Fruit fly (Drosophila melanogaster) whole organism, embryonic: ENCODE results near the gene CG34398.

ENCODE experiments used
- Asciz ChIP-seq: fragments of 200-800 bp; sonication (Bioruptor generic); optimal IDR thresholded peaks from 2 replicates; lab custom pipeline; 2017; ENCODE audit warnings: missing biosample characterization, mild to moderate bottlenecking, missing genetic modification characterization, missing genetic modification reagents
- BEAF-32 ChIP-seq: fragments of 200-800 bp; sonication (Bioruptor generic); optimal IDR thresholded peaks from 3 replicates; lab custom pipeline; 2017; ENCODE audit warnings: missing biosample characterization, missing genetic modification characterization, mild to moderate bottlenecking, moderate library complexity, missing genetic modification reagents
- Bgb ChIP-seq: fragments of 200-800 bp; sonication (Bioruptor generic); IDR thresholded peaks from 2 replicates; pipeline ENCODE4 v1.3.6; 2022; ENCODE audit warnings: missing biosample characterization, missing genetic modification characterization; ENCODE audit not compliant: partially characterized antibody
- Blimp-1 ChIP-seq: fragments of 200-800 bp; sonication (Bioruptor generic); optimal IDR thresholded peaks from 3 replicates; lab custom pipeline; 2018; ENCODE audit warnings: missing biosample characterization, missing genetic modification characterization, mild to moderate bottlenecking, moderate library complexity, missing genetic modification reagents
- CG1024 ChIP-seq: fragments of 200-800 bp; sonication (Bioruptor generic); IDR thresholded peaks from 2 replicates; pipeline ENCODE4 v1.3.6; 2022; ENCODE audit warnings: missing biosample characterization, missing genetic modification characterization
- CG11695 ChIP-seq: fragments of 200-800 bp; sonication (Bioruptor generic); IDR thresholded peaks from 3 replicates; pipeline ENCODE4 v1.3.6; 2022; ENCODE audit warnings: missing biosample characterization, missing genetic modification characterization
- CG11696 ChIP-seq: fragments of 200-800 bp; sonication (Bioruptor generic); IDR thresholded peaks from 2 replicates; pipeline ENCODE4 v1.3.6; 2022; ENCODE audit warnings: missing biosample characterization, missing genetic modification characterization
- CG11723 ChIP-seq: fragments of 200-800 bp; sonication (Bioruptor generic); optimal IDR thresholded peaks from 2 replicates; lab custom pipeline; 2017; ENCODE audit warnings: missing biosample characterization, mild to moderate bottlenecking, missing genetic modification characterization
- CG12769 ChIP-seq: fragments of 200-800 bp; sonication (Bioruptor generic); optimal IDR thresholded peaks from 2 replicates; lab custom pipeline; 2019; ENCODE audit warnings: missing biosample characterization, mild to moderate bottlenecking, missing genetic modification characterization, moderate library complexity
- CG13287 ChIP-seq: fragments of 200-800 bp; sonication (Bioruptor generic); IDR thresholded peaks from 2 replicates; pipeline ENCODE4 v1.3.6; 2022; ENCODE audit warnings: missing biosample characterization, missing genetic modification characterization; ENCODE audit not compliant: partially characterized antibody
- CG15011 ChIP-seq: fragments of 200-800 bp; sonication (Bioruptor generic); optimal IDR thresholded peaks from 3 replicates; lab custom pipeline; 2018; ENCODE audit warnings: missing biosample characterization, mild to moderate bottlenecking, missing genetic modification characterization
- CG15696 ChIP-seq: fragments of 200-800 bp; sonication (Bioruptor generic); optimal IDR thresholded peaks from 2 replicates; lab custom pipeline; 2019; ENCODE audit warnings: missing biosample characterization, mild to moderate bottlenecking, missing genetic modification characterization, moderate library complexity
- CG16815 ChIP-seq: fragments of 200-800 bp; sonication (Bioruptor generic); optimal IDR thresholded peaks from 3 replicates; lab custom pipeline; 2017; ENCODE audit warnings: missing biosample characterization, mild to moderate bottlenecking, missing genetic modification characterization
- CG17328 ChIP-seq: fragments of 200-800 bp; sonication (Bioruptor generic); IDR thresholded peaks from 2 replicates; pipeline ENCODE4 v1.3.6; 2022; ENCODE audit warnings: missing biosample characterization, missing genetic modification characterization
- CG17802 ChIP-seq: fragments of 200-800 bp; sonication (Bioruptor generic); optimal IDR thresholded peaks from 2 replicates; lab custom pipeline; 2018; ENCODE audit warnings: missing biosample characterization, mild to moderate bottlenecking, missing genetic modification characterization, moderate library complexity
- CG1792 ChIP-seq: fragments of 200-800 bp; sonication (Bioruptor generic); optimal IDR thresholded peaks from 2 replicates; lab custom pipeline; 2016; ENCODE audit warnings: missing biosample characterization, missing genetic modification characterization
- CG18619 ChIP-seq: fragments of 200-800 bp; sonication (Bioruptor generic); optimal IDR thresholded peaks from 3 replicates; lab custom pipeline; 2017; ENCODE audit warnings: missing biosample characterization, mild to moderate bottlenecking, missing genetic modification characterization
- CG2712 ChIP-seq: fragments of 200-800 bp; optimal IDR thresholded peaks from 3 replicates; lab custom pipeline; 2019; ENCODE audit warnings: missing biosample characterization, mild to moderate bottlenecking, missing genetic modification characterization, moderate library complexity
- CG31365 ChIP-seq: fragments of 200-800 bp; sonication (Bioruptor generic); optimal IDR thresholded peaks from 2 replicates; lab custom pipeline; 2018; ENCODE audit warnings: missing biosample characterization, mild to moderate bottlenecking, missing genetic modification characterization
- CG3407 ChIP-seq: fragments of 200-800 bp; sonication (Bioruptor generic); optimal IDR thresholded peaks from 2 replicates; lab custom pipeline; 2018; ENCODE audit warnings: missing biosample characterization, mild to moderate bottlenecking, missing genetic modification characterization
- CG4404 ChIP-seq: fragments of 200-800 bp; sonication (Bioruptor generic); IDR thresholded peaks from 2 replicates; pipeline ENCODE4 v1.3.6; 2022; ENCODE audit warnings: missing biosample characterization, missing genetic modification characterization
- CG4820 ChIP-seq: fragments of 200-800 bp; sonication (Bioruptor generic); optimal IDR thresholded peaks from 3 replicates; lab custom pipeline; 2016; ENCODE audit warnings: missing biosample characterization, missing genetic modification characterization
- CG6272 ChIP-seq: fragments of 200-800 bp; sonication (Bioruptor generic); IDR thresholded peaks from 2 replicates; pipeline ENCODE4 v1.3.6; 2022; ENCODE audit warnings: missing biosample characterization, missing genetic modification characterization
- CG7786 ChIP-seq: fragments of 200-800 bp; sonication (Bioruptor generic); optimal IDR thresholded peaks from 2 replicates; lab custom pipeline; 2016; ENCODE audit warnings: missing biosample characterization, missing genetic modification characterization
- CG7928 ChIP-seq: fragments of 200-800 bp; sonication (Bioruptor generic); optimal IDR thresholded peaks from 2 replicates; lab custom pipeline; 2017; ENCODE audit warnings: missing biosample characterization, mild to moderate bottlenecking, missing genetic modification characterization
- CG7987 ChIP-seq: fragments of 200-800 bp; sonication (Bioruptor generic); optimal IDR thresholded peaks from 2 replicates; lab custom pipeline; 2018; ENCODE audit warnings: missing biosample characterization, mild to moderate bottlenecking, missing genetic modification characterization, moderate library complexity
- CG8089 ChIP-seq: fragments of 200-800 bp; sonication (Bioruptor generic); optimal IDR thresholded peaks from 3 replicates; lab custom pipeline; 2016; ENCODE audit warnings: missing biosample characterization, missing genetic modification characterization
- Dbx ChIP-seq: fragments of 200-800 bp; sonication (Bioruptor generic); IDR thresholded peaks from 3 replicates; pipeline ENCODE4 v1.3.6; 2022; ENCODE audit warnings: missing biosample characterization, missing genetic modification characterization
- Dek ChIP-seq: fragments of 200-800 bp; sonication (Bioruptor generic); optimal IDR thresholded peaks from 3 replicates; lab custom pipeline; 2019; ENCODE audit warnings: missing biosample characterization, mild to moderate bottlenecking, missing genetic modification characterization, moderate library complexity
- Kr ChIP-seq: fragments of 200-800 bp; sonication (Bioruptor generic); optimal IDR thresholded peaks from 2 replicates; lab custom pipeline; 2017; ENCODE audit warnings: missing biosample characterization, mild to moderate bottlenecking, missing genetic modification characterization
- Mes4 ChIP-seq: fragments of 200-800 bp; sonication (Bioruptor generic); optimal IDR thresholded peaks from 2 replicates; lab custom pipeline; 2016; ENCODE audit warnings: missing biosample characterization, missing genetic modification characterization
- Trl ChIP-seq, 3 experiments: fragments of >200 bp in 2 of 3; fragments of 200-800 bp in 1 of 3; sonication (Bioruptor generic) in 1 of 3; optimal IDR thresholded peaks; 2 replicates in 1 of 3; 3 replicates in 2 of 3; lab custom pipeline; 2016 to 2017; ENCODE audit warnings: missing biosample characterization in 1 of 3, missing genetic modification characterization in 1 of 3
- Xrp1 ChIP-seq: fragments of 200-800 bp; sonication (Bioruptor generic); IDR thresholded peaks from 2 replicates; pipeline ENCODE4 v1.3.6; 2022; ENCODE audit warnings: missing biosample characterization, missing genetic modification characterization
- ap ChIP-seq: fragments of 200-800 bp; sonication (Bioruptor generic); IDR thresholded peaks from 2 replicates; pipeline ENCODE4 v1.3.6; 2022; ENCODE audit warnings: missing biosample characterization, missing genetic modification characterization
- ase ChIP-seq: fragments of 200-800 bp; sonication (Bioruptor generic); IDR thresholded peaks from 3 replicates; pipeline ENCODE4 v1.3.6; 2022; ENCODE audit warnings: missing biosample characterization, missing genetic modification characterization
- bab2 ChIP-seq: fragments of 200-800 bp; sonication (Bioruptor generic); optimal IDR thresholded peaks from 2 replicates; lab custom pipeline; 2016; ENCODE audit warnings: missing biosample characterization, missing genetic modification characterization
- ci ChIP-seq: fragments of 200-800 bp; sonication (Bioruptor generic); IDR thresholded peaks from 3 replicates; pipeline ENCODE4 v1.3.6; 2022; ENCODE audit warnings: missing biosample characterization, missing genetic modification characterization
- fd96Cb ChIP-seq: fragments of 200-800 bp; sonication (Bioruptor generic); optimal IDR thresholded peaks from 2 replicates; lab custom pipeline; 2018; ENCODE audit warnings: missing biosample characterization, mild to moderate bottlenecking, missing genetic modification characterization, moderate library complexity
- gcm ChIP-seq: fragments of 200-800 bp; sonication (Bioruptor generic); optimal IDR thresholded peaks from 2 replicates; lab custom pipeline; 2019; ENCODE audit warnings: missing biosample characterization, mild to moderate bottlenecking, missing genetic modification characterization, moderate library complexity
- hth ChIP-seq: fragments of >200 bp; optimal IDR thresholded peaks from 2 replicates; lab custom pipeline; 2017; ENCODE audit warnings: inconsistent platforms
- inv ChIP-seq: fragments of 200-800 bp; sonication (Bioruptor generic); IDR thresholded peaks from 2 replicates; pipeline ENCODE4 v1.3.6; 2022; ENCODE audit warnings: missing biosample characterization, missing genetic modification characterization; ENCODE audit not compliant: partially characterized antibody
- mam ChIP-seq: fragments of 200-800 bp; sonication (Bioruptor generic); optimal IDR thresholded peaks from 3 replicates; lab custom pipeline; 2016; ENCODE audit warnings: missing biosample characterization, missing genetic modification characterization
- scrt ChIP-seq: fragments of 200-800 bp; sonication (Bioruptor generic); optimal IDR thresholded peaks from 2 replicates; lab custom pipeline; 2018; ENCODE audit warnings: missing biosample characterization, mild to moderate bottlenecking, missing genetic modification characterization, moderate library complexity
- sima ChIP-seq: fragments of 200-800 bp; sonication (Bioruptor generic); optimal IDR thresholded peaks from 2 replicates; lab custom pipeline; 2016; ENCODE audit warnings: missing biosample characterization, missing genetic modification characterization
- sr ChIP-seq: fragments of 200-800 bp; sonication (Bioruptor generic); IDR thresholded peaks from 3 replicates; pipeline ENCODE4 v1.3.6; 2022; ENCODE audit warnings: missing biosample characterization, missing genetic modification characterization
- wdn ChIP-seq: fragments of 200-800 bp; sonication (Bioruptor generic); IDR thresholded peaks from 2 replicates; pipeline ENCODE4 v1.3.6; 2022; ENCODE audit warnings: missing biosample characterization, missing genetic modification characterization

Gene CG34398

DNA sequence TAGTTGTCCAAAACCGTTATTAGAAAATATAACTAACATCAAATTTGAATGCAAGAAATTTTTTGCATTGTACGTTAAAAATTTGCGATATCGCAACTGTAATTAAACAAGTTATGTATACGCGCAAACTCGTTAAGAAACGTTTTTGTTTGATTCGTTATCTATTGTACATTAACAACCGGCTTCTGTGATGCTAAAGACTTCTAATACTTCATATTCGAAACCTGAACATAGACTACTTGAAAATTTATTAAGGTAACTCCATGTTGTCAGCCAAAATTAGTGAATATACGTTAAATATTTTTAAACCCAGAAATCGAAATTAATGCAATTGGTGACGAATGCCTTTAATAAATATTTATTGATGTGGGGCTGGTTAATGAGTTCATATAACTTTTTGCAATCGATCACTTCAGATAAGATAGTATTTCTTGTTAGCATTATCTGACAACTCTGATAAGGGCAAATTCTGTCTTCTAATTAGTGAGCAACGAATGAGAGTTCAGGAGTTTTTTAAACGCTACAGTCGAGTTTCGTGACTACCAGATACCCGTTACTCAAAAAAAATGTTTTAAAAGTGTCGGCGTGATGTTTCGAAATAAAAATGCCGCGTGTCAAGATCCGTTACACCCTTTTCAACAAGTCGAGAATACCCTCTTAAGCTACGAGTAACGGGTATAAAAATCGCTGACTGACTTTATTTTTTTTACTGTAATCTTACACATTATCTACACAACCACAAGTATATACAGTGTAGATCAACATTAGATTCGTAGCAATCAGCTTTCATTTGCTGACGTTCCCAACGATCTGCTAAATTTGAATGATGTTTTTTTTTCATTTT, 53.8 kb downstream of the CG34398 start (continued):
- TF ChIP-seq CG17802 (tag; lab: Kevin White, UChicago) (no peak), bab2 (GFP tag; lab: Kevin White, UChicago) (peak; percentile 40), CG7928 (GFP tag; lab: Kevin White, UChicago) (no peak), ci (GFP tag; lab: Robert Waterston, UW) (peak; percentile 68), CG11723 (GFP tag; lab: Kevin White, UChicago) (peak; percentile 11), CG7987 (no peak), ase (GFP tag; lab: Robert Waterston, UW) (peak; percentile 46; the same call in 1 of the 3 replicates), CG1024 (no peak), CG7786 (GFP tag; lab: Kevin White, UChicago) (peak; percentile 68), ap (GFP tag; lab: Robert Waterston, UW) (no peak), CG11695 (GFP tag; lab: Robert Waterston, UW) (0 out of 3 replicates have a peak, but pooled peaks have one; percentile 33), CG6272 (GFP tag; lab: Robert Waterston, UW) (peak; percentile 33; the same call in 1 of the 2 replicates)

DNA sequence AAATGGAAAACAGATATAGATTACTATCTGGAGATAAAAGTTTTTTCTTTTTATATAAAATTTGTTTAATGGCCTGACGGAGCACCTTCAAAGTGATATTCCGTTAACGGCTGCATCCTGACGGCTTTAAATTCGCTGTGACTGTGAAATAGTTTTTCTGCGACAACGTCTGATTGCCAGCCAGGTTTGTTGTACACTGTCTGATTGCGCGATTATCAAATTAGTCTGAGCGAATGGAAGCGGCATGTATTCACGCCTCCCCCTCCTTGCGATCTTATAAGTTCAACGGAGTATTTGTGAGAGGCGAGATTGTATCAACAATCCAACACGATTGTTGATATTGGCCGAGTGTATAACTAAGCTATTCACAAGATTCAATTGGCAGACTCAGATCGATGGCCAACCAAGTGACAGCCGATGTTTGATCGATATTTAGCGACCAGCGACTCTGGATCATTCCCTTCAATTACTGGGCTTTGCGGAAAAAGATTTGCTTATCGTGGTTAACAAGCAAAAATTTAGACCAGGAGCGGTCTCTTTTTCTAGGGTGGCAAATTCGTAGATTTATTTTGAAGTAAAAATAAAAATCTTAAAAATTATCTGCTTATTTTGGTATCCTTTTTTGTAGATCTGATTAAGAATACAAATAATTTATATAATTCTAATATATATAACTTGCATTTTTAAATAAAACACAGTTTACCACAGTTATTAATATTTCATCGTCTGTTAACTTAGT, 57.2 kb downstream of the CG34398 start:
- no peak for TF ChIP-seq CG17328 (GFP tag; lab: Robert Waterston, UW)
- no peak for TF ChIP-seq gcm (GFP tag; lab: Kevin White, UChicago)
- TF ChIP-seq CG8089 (GFP tag; lab: Kevin White, UChicago): no peak
- TF ChIP-seq fd96Cb: no peak
- TF ChIP-seq hth: no peak
- no peak for TF ChIP-seq CG31365
- peak; percentile 21; the same call in 1 of the 3 replicates for TF ChIP-seq Dbx
- TF ChIP-seq CG12769: peak; percentile 40
- TF ChIP-seq Kr (GFP tag; lab: Kevin White, UChicago): no peak
- TF ChIP-seq CG16815 (GFP tag; lab: Kevin White, UChicago): no peak
- TF ChIP-seq CG4404: no peak
- TF ChIP-seq CG13287 (GFP tag; lab: Robert Waterston, UW): no peak
- TF ChIP-seq Xrp1 (GFP tag; lab: Robert Waterston, UW): no peak
- no peak for TF ChIP-seq CG1792 (GFP tag; lab: Kevin White, UChicago)
- TF ChIP-seq CG18619: no peak
- TF ChIP-seq sima (GFP tag; lab: Kevin White, UChicago): no peak
- TF ChIP-seq BEAF-32 (GFP tag; lab: Kevin White, UChicago): no peak
- TF ChIP-seq scrt (GFP tag; lab: Kevin White, UChicago): no peak
- TF ChIP-seq Asciz (GFP tag; lab: Kevin White, UChicago): no peak
- no peak for TF ChIP-seq Trl (optimal IDR thresholded peaks at IDR 0.05; lab: Kevin White, UChicago)
- no peak for TF ChIP-seq Trl (GFP tag; optimal IDR thresholded peaks at IDR 0.05; lab: Kevin White, UChicago)
- no peak for TF ChIP-seq sr (GFP tag; lab: Robert Waterston, UW)
- TF ChIP-seq Mes4: no peak
- TF ChIP-seq inv (GFP tag; lab: Robert Waterston, UW): no peak
- TF ChIP-seq wdn (GFP tag; lab: Robert Waterston, UW): peak; percentile 19; the same call in 1 of the 2 replicates
- no peak for TF ChIP-seq CG4820 (GFP tag; lab: Kevin White, UChicago)
- no peak for TF ChIP-seq CG11696
- TF ChIP-seq mam (GFP tag; lab: Kevin White, UChicago): no peak
- TF ChIP-seq Bgb (GFP tag; lab: Robert Waterston, UW): no peak
- no peak for TF ChIP-seq CG15011 (GFP tag; lab: Kevin White, UChicago)
- TF ChIP-seq Dek: peak; percentile 31
- TF ChIP-seq CG3407 (GFP tag; lab: Kevin White, UChicago): no peak
- no peak for TF ChIP-seq CG2712 (tag; lab: Kevin White, UChicago)
- no peak for TF ChIP-seq CG15696
- no peak for TF ChIP-seq Blimp-1
